Worm (Caenorhabditis elegans): ENCODE results near the gene nspb-4.

nspb-4 gene

DNA sequence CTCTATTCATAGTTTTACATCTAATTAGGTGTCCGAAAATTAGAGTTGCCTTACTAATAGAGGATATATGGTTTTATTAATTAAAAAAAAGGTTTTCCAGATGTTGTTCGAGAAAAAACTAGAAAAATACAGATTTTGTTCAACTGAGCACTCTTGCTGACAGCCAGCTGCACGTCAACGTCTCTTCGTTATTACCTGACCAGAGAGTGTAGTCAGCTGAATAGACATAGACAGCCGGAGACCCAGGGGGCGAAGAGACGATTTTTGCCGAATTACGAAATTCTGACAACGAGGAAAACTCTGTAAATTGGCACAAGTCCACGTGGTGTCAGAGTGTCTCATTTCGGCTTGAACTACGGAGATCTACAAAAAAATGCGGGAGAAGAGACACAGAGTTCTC is 20.6 kb downstream of the nspb-4 start:
- TF ChIP-seq hmg-1.2 (GFP tag; IDR thresholded peaks at IDR 0.05): peak; percentile 52; the same call in 1 of the 2 replicates
- no peak for TF ChIP-seq C17E4.6 (GFP tag; IDR thresholded peaks at IDR 0.05)
- peak; percentile 27 for TF ChIP-seq nhr-80 (tag; optimal IDR thresholded peaks at IDR 0.05)
- TF ChIP-seq ZK185.1 (tag; optimal IDR thresholded peaks at IDR 0.05; ENCODE audit: poor library complexity, severe bottlenecking): no peak
- peak; percentile 83 for TF ChIP-seq cebp-1 (GFP tag; IDR thresholded peaks at IDR 0.05)
- peak; percentile 95 for TF ChIP-seq cebp-1 (tag; optimal IDR thresholded peaks at IDR 0.05)
- TF ChIP-seq lin-40 (tag; optimal IDR thresholded peaks at IDR 0.05): peak; percentile 3
- TF ChIP-seq attf-5 (GFP tag; optimal IDR thresholded peaks at IDR 0.05): peak; percentile 81
- TF ChIP-seq ztf-3 (GFP tag; optimal IDR thresholded peaks at IDR 0.05): no peak
- peak; percentile 0 for TF ChIP-seq ztf-18 (tag; optimal IDR thresholded peaks at IDR 0.05)

ce11 chrIV:6621252-6621651 is 23.2 kb downstream of the nspb-4 start, which contains the start of gene C01B10.3:
TSS of gene C01B10.3 (minus strand) at chrIV:6621352.
- TF ChIP-seq repo-1 (tag; optimal IDR thresholded peaks at IDR 0.05): no peak
- no peak for TF ChIP-seq lin-40 (tag; optimal IDR thresholded peaks at IDR 0.05)
- TF ChIP-seq egl-18 (GFP tag; IDR thresholded peaks at IDR 0.05): no peak
- no peak for TF ChIP-seq egl-44 (GFP tag; IDR thresholded peaks at IDR 0.05)
- no peak for TF ChIP-seq pbrm-1 (GFP tag; IDR thresholded peaks at IDR 0.05)
- no peak for TF ChIP-seq gei-17 (GFP tag; optimal IDR thresholded peaks at IDR 0.05)
- no peak for TF ChIP-seq D2030.7 (GFP tag; IDR thresholded peaks at IDR 0.05)
- no peak for TF ChIP-seq mes-4 (tag; optimal IDR thresholded peaks at IDR 0.05)
- no peak for TF ChIP-seq unc-62 (GFP tag; optimal IDR thresholded peaks at IDR 0.05)
- TF ChIP-seq lsy-27 (tag; optimal IDR thresholded peaks at IDR 0.05; ENCODE audit: borderline replicate concordance, insufficient read depth): no peak
- TF ChIP-seq nhr-90 (tag; optimal IDR thresholded peaks at IDR 0.05): no peak
- TF ChIP-seq T07F8.4 (tag; optimal IDR thresholded peaks at IDR 0.05): no peak
- TF ChIP-seq cebp-1 (GFP tag; IDR thresholded peaks at IDR 0.05): no peak
- no peak for TF ChIP-seq cebp-1 (tag; optimal IDR thresholded peaks at IDR 0.05)
- no peak for TF ChIP-seq ztf-26 (tag; optimal IDR thresholded peaks at IDR 0.05)
- TF ChIP-seq lin-26 (GFP tag; IDR thresholded peaks at IDR 0.05): no peak
- TF ChIP-seq xnd-1 (tag; optimal IDR thresholded peaks at IDR 0.05): no peak
- no peak for TF ChIP-seq F49E8.2 (tag; optimal IDR thresholded peaks at IDR 0.05; ENCODE audit: insufficient read depth)
- TF ChIP-seq nfya-2 (GFP tag; IDR thresholded peaks at IDR 0.05): no peak

ce11 chrIV:6622142-6622541 is 24.1 kb downstream of the nspb-4 start:
- TF ChIP-seq somi-1 (GFP tag; optimal IDR thresholded peaks at IDR 0.05): peak; percentile 4
- TF ChIP-seq athp-1 (tag; optimal IDR thresholded peaks at IDR 0.05): no peak
- no peak for TF ChIP-seq ztf-3 (GFP tag; optimal IDR thresholded peaks at IDR 0.05)
- peak; percentile 70 for TF ChIP-seq cebp-1 (GFP tag; IDR thresholded peaks at IDR 0.05)
- TF ChIP-seq cebp-1 (tag; optimal IDR thresholded peaks at IDR 0.05): peak; percentile 89
- no peak for TF ChIP-seq efl-1 (GFP tag; optimal IDR thresholded peaks at IDR 0.05)
- no peak for TF ChIP-seq hsf-1 (GFP tag; IDR thresholded peaks at IDR 0.05)
- no peak for TF ChIP-seq hlh-12 (tag; optimal IDR thresholded peaks at IDR 0.05)
- TF ChIP-seq gei-17 (GFP tag; optimal IDR thresholded peaks at IDR 0.05): no peak

DNA sequence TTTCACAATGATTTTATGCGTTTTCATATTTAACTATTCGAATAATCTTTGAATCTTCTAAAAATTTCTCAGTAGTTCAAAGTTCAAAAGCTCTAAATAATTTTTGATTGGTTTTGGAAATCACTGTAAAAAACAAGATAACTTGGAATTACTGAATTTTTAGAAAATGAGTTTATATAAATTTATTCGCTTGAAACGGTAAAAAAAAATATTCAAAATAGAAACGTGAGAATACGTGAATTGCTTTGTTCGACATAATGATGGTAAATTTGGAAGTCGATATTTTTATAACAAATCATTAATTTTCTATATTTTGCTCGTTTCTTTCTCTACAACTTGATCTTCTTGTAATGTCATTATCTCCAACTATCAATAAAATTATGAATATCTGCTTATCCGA is 25.4 kb downstream of the nspb-4 start, which contains the start of gene C01B10.44:
Gene C01B10.44 (plus strand): TSS at position 301 of the 400 bp plus-strand sequence.
- no peak for TF ChIP-seq gei-17 (GFP tag; optimal IDR thresholded peaks at IDR 0.05)

- TF ChIP-seq attf-3 (GFP tag; conservative IDR thresholded peaks at IDR 0.05) (no peak), nhr-80 (tag; optimal IDR thresholded peaks at IDR 0.05) (peak; percentile 19)
These were observed 29.8 kb downstream of the nspb-4 start, which contains the start of gene cest-5.2 for ce11 chrIV:6627798-6628197. TSS of gene cest-5.2 (minus strand) at chrIV:6627925.
